Fruit fly (Drosophila melanogaster) whole organism: Measurements from ENCODE around the gene Ltn1.

Experiments
- CG8478 ChIP-seq: fragments of >200 bp; optimal IDR thresholded peaks from 2 replicates; lab custom pipeline; 2018; ENCODE audit warnings: inconsistent platforms
- Dll ChIP-seq: fragments of >200 bp; optimal IDR thresholded peaks from 2 replicates; lab custom pipeline; 2017
- pan ChIP-seq: fragments of >200 bp; optimal IDR thresholded peaks from 2 replicates; lab custom pipeline; 2017
- usp ChIP-seq: fragments of >200 bp; optimal IDR thresholded peaks from 2 replicates; lab custom pipeline; 2017; ENCODE audit warnings: missing biosample characterization, missing genetic modification characterization, mixed read lengths

dm6 chr3L:19579346-19579745 lies 27.3 kb upstream of the Ltn1 start:
- no peak for TF ChIP-seq pan
- no peak for TF ChIP-seq CG8478
- no peak for TF ChIP-seq Dll (lab: Kevin White, UChicago)
- TF ChIP-seq usp: no peak
